Fruit fly (Drosophila melanogaster) whole organism, embryonic: Measurements from ENCODE around the gene CG10182.
A peak's percentile ranks its signal among the peaks of the same experiment; 100 is the strongest.

Experiments
- CG10979 ChIP-seq: fragments of 200-800 bp; sonication (Bioruptor generic); optimal IDR thresholded peaks from 2 replicates; lab custom pipeline; 2018; ENCODE audit warnings: missing biosample characterization, mild to moderate bottlenecking, missing genetic modification characterization, moderate library complexity
- CG12155 ChIP-seq: fragments of 200-800 bp; sonication (Bioruptor generic); optimal IDR thresholded peaks from 3 replicates; lab custom pipeline; 2016; ENCODE audit warnings: missing biosample characterization, missing genetic modification characterization
- CG12219 ChIP-seq: fragments of 200-800 bp; sonication (Bioruptor generic); optimal IDR thresholded peaks from 3 replicates; lab custom pipeline; 2018; ENCODE audit warnings: missing biosample characterization, mild to moderate bottlenecking, missing genetic modification characterization
- CG17802 ChIP-seq: fragments of 200-800 bp; sonication (Bioruptor generic); optimal IDR thresholded peaks from 2 replicates; lab custom pipeline; 2018; ENCODE audit warnings: missing biosample characterization, mild to moderate bottlenecking, missing genetic modification characterization, moderate library complexity
- CG31224 ChIP-seq: fragments of 200-800 bp; sonication (Bioruptor generic); IDR thresholded peaks from 2 replicates; pipeline ENCODE4 v1.3.6; 2022; ENCODE audit warnings: missing biosample characterization, missing genetic modification characterization
- CG3281 ChIP-seq: fragments of 200-800 bp; sonication (Bioruptor generic); optimal IDR thresholded peaks from 3 replicates; lab custom pipeline; 2017; ENCODE audit warnings: missing biosample characterization, mild to moderate bottlenecking, missing genetic modification characterization
- CG4617 ChIP-seq: fragments of 200-800 bp; sonication (Bioruptor generic); optimal IDR thresholded peaks from 3 replicates; lab custom pipeline; 2016; ENCODE audit warnings: missing biosample characterization, missing genetic modification characterization, borderline replicate concordance
- CG8281 ChIP-seq: fragments of 200-800 bp; sonication (Bioruptor generic); optimal IDR thresholded peaks from 2 replicates; lab custom pipeline; 2018; ENCODE audit warnings: missing biosample characterization, mild to moderate bottlenecking, missing genetic modification characterization, moderate library complexity
- CG9727 ChIP-seq: fragments of 200-800 bp; sonication (Bioruptor generic); optimal IDR thresholded peaks from 3 replicates; lab custom pipeline; 2017; ENCODE audit warnings: missing biosample characterization, mild to moderate bottlenecking, missing genetic modification characterization
- CTCF ChIP-seq: fragments of 200-800 bp; sonication (Bioruptor generic); optimal IDR thresholded peaks from 2 replicates; lab custom pipeline; 2017; ENCODE audit warnings: missing biosample characterization, mild to moderate bottlenecking, missing genetic modification characterization, moderate library complexity
- Dip3 ChIP-seq: fragments of 200-800 bp; sonication (Bioruptor generic); optimal IDR thresholded peaks from 3 replicates; lab custom pipeline; 2016; ENCODE audit warnings: missing biosample characterization, missing genetic modification characterization
- Drgx ChIP-seq: fragments of 200-800 bp; sonication (Bioruptor generic); IDR thresholded peaks from 2 replicates; pipeline ENCODE4 v1.3.6; 2022; ENCODE audit warnings: missing biosample characterization, missing genetic modification characterization
- Ets65A ChIP-seq: fragments of 200-800 bp; sonication (Bioruptor generic); peaks from one replicate; lab custom pipeline; 2016; ENCODE audit warnings: missing biosample characterization, missing genetic modification characterization
- HLH4C ChIP-seq: fragments of 200-800 bp; sonication (Bioruptor generic); IDR thresholded peaks from 3 replicates; pipeline ENCODE4 v1.3.6; 2022; ENCODE audit warnings: missing biosample characterization, missing genetic modification characterization; ENCODE audit not compliant: partially characterized antibody
- Hr51 ChIP-seq, 2 experiments: fragments of 200-800 bp; sonication (Bioruptor generic); optimal IDR thresholded peaks; 2 replicates in 1 of 2; 3 replicates in 1 of 2; lab custom pipeline; 2016 to 2018; ENCODE audit warnings: missing biosample characterization in 2 of 2, missing genetic modification characterization in 2 of 2, mild to moderate bottlenecking in 1 of 2, moderate library complexity in 1 of 2
- Max ChIP-seq: fragments of 200-800 bp; sonication (Bioruptor generic); optimal IDR thresholded peaks from 2 replicates; lab custom pipeline; 2016; ENCODE audit warnings: missing biosample characterization, mild to moderate bottlenecking, missing genetic modification characterization
- Med ChIP-seq: fragments of 200-800 bp; sonication (Bioruptor generic); peaks from one replicate; lab custom pipeline; 2016; ENCODE audit warnings: missing biosample characterization, missing genetic modification characterization, mild to moderate bottlenecking, inconsistent platforms, moderate library complexity
- Nf-YA ChIP-seq: fragments of 200-800 bp; sonication (Bioruptor generic); IDR thresholded peaks from 2 replicates; pipeline ENCODE4 v1.3.6; 2022; ENCODE audit warnings: missing biosample characterization, missing genetic modification characterization
- NfI ChIP-seq: fragments of 200-800 bp; sonication (Bioruptor generic); optimal IDR thresholded peaks from 3 replicates; lab custom pipeline; 2018; ENCODE audit warnings: missing biosample characterization, mild to moderate bottlenecking, missing genetic modification characterization, moderate library complexity
- Ptx1 ChIP-seq: fragments of 200-800 bp; sonication (Bioruptor generic); IDR thresholded peaks from 2 replicates; pipeline ENCODE4 v1.3.6; 2022; ENCODE audit warnings: missing biosample characterization, missing genetic modification characterization
- Sox100B ChIP-seq: fragments of 200-800 bp; sonication (Bioruptor generic); optimal IDR thresholded peaks from 3 replicates; lab custom pipeline; 2018; ENCODE audit warnings: missing biosample characterization, mild to moderate bottlenecking, missing genetic modification characterization
- Sox102F ChIP-seq: fragments of 200-800 bp; sonication (Bioruptor generic); optimal IDR thresholded peaks from 2 replicates; lab custom pipeline; 2018; ENCODE audit warnings: missing biosample characterization, mild to moderate bottlenecking, missing genetic modification characterization, moderate library complexity
- bsh ChIP-seq, 2 experiments: fragments of 200-800 bp; sonication (Bioruptor generic); optimal IDR thresholded peaks; 2 replicates each; lab custom pipeline; 2017 to 2018; ENCODE audit warnings: mild to moderate bottlenecking in 2 of 2, missing biosample characterization in 2 of 2, missing genetic modification characterization in 2 of 2, moderate library complexity in 1 of 2
- btn ChIP-seq: fragments of 200-800 bp; sonication (Bioruptor generic); optimal IDR thresholded peaks from 2 replicates; lab custom pipeline; 2016; ENCODE audit warnings: missing biosample characterization, missing genetic modification characterization
- cad ChIP-seq: fragments of >200 bp; optimal IDR thresholded peaks from 2 replicates; lab custom pipeline; 2017; ENCODE audit warnings: missing biosample characterization, missing genetic modification characterization
- cwo ChIP-seq: fragments of 200-800 bp; sonication (Bioruptor generic); optimal IDR thresholded peaks from 3 replicates; lab custom pipeline; 2017; ENCODE audit warnings: missing biosample characterization, missing genetic modification characterization, mild to moderate bottlenecking, moderate library complexity, missing genetic modification reagents
- dmrt99B ChIP-seq: fragments of 200-800 bp; sonication (Bioruptor generic); optimal IDR thresholded peaks from 2 replicates; lab custom pipeline; 2018; ENCODE audit warnings: missing biosample characterization, mild to moderate bottlenecking, missing genetic modification characterization, moderate library complexity
- dysf ChIP-seq: fragments of 200-800 bp; sonication (Bioruptor generic); IDR thresholded peaks from 3 replicates; pipeline ENCODE4 v1.3.6; 2022; ENCODE audit warnings: missing biosample characterization, missing genetic modification characterization
- ems ChIP-seq: fragments of 200-800 bp; sonication (Bioruptor generic); optimal IDR thresholded peaks from 3 replicates; lab custom pipeline; 2016; ENCODE audit warnings: missing biosample characterization, missing genetic modification characterization
- exex ChIP-seq: fragments of 200-800 bp; sonication (Bioruptor generic); optimal IDR thresholded peaks from 4 replicates; lab custom pipeline; 2018; ENCODE audit warnings: missing biosample characterization, mild to moderate bottlenecking, missing genetic modification characterization, moderate library complexity
- otp ChIP-seq: fragments of 200-800 bp; sonication (Bioruptor generic); IDR thresholded peaks from 3 replicates; pipeline ENCODE4, ENCODE4 v1.3.6; 2022; ENCODE audit warnings: missing biosample characterization, missing genetic modification characterization
- psq ChIP-seq: fragments of 200-800 bp; sonication (Bioruptor generic); optimal IDR thresholded peaks from 2 replicates; lab custom pipeline; 2017; ENCODE audit warnings: missing biosample characterization, missing genetic modification characterization
- sens ChIP-seq: fragments of 200-800 bp; sonication (Bioruptor generic); peaks from one replicate; lab custom pipeline; 2016; ENCODE audit warnings: missing biosample characterization, missing genetic modification characterization
- sens-2 ChIP-seq: fragments of 200-800 bp; sonication (Bioruptor generic); IDR thresholded peaks from 2 replicates; pipeline ENCODE4 v1.3.6; 2022; ENCODE audit warnings: missing biosample characterization, missing genetic modification characterization
- tin ChIP-seq: fragments of 200-800 bp; sonication (Bioruptor generic); optimal IDR thresholded peaks from 3 replicates; lab custom pipeline; 2016; ENCODE audit warnings: missing biosample characterization, missing genetic modification characterization
- trh ChIP-seq: fragments of 200-800 bp; sonication (Bioruptor generic); optimal IDR thresholded peaks from 2 replicates; lab custom pipeline; 2016; ENCODE audit warnings: missing biosample characterization, missing genetic modification characterization
- vvl ChIP-seq: fragments of 200-800 bp; sonication (Bioruptor generic); IDR thresholded peaks from 2 replicates; pipeline ENCODE4 v1.3.6; 2022; ENCODE audit warnings: missing biosample characterization, missing genetic modification characterization

Gene CG10182

dm6 chr3R:23589719-23590118 lies at the start of gene CG10182:
Gene CG10182, minus strand, starts transcription at chr3R:23589819.
- TF ChIP-seq CG17802 (no peak), Dip3 (GFP tag; lab: Kevin White, UChicago) (no peak), Max (no peak), CG12219 (no peak), bsh (GFP tag; optimal IDR thresholded peaks at IDR 0.05; lab: Kevin White, UChicago) (no peak), CG3281 (no peak), trh (GFP tag; lab: Kevin White, UChicago) (no peak), CG31224 (GFP tag; lab: Robert Waterston, UW) (no peak), CG4617 (GFP tag; lab: Kevin White, UChicago) (no peak), CG12155 (GFP tag; lab: Kevin White, UChicago) (no peak), Nf-YA (no peak), cwo (peak; percentile 80), exex (peak; percentile 70)
- TF ChIP-seq, all 482 proteins: peak for 2

dm6 chr3R:23638351-23638750 lies 48.7 kb upstream of the CG10182 start:
- peak; percentile 64 for TF ChIP-seq Drgx
- TF ChIP-seq ems (GFP tag; lab: Kevin White, UChicago) = no peak
- TF ChIP-seq Med (GFP tag; lab: Kevin White, UChicago) = peak; percentile 34
- no peak for TF ChIP-seq tin (GFP tag; lab: Kevin White, UChicago)
- no peak for TF ChIP-seq cad
- no peak for TF ChIP-seq sens-2
- 0 out of 2 replicates have a peak, but pooled peaks have one; percentile 13 for TF ChIP-seq Ptx1 (GFP tag; lab: Robert Waterston, UW)
- peak; percentile 17 for TF ChIP-seq dmrt99B (tag; lab: Kevin White, UChicago)
- no peak for TF ChIP-seq Sox100B (GFP tag; lab: Kevin White, UChicago)
- TF ChIP-seq Sox102F = peak; percentile 20
- TF ChIP-seq otp (GFP tag; lab: Robert Waterston, UW) = 0 out of 3 replicates have a peak, but pooled peaks have one; percentile 13
- peak in 1 of 2 experiments; percentile 42 for TF ChIP-seq Hr51 (GFP tag; optimal IDR thresholded peaks at IDR 0.05; lab: Kevin White, UChicago)
- TF ChIP-seq sens (GFP tag; lab: Kevin White, UChicago) = peak; percentile 68

- peak; percentile 20 for TF ChIP-seq Ets65A (GFP tag; lab: Kevin White, UChicago)
- TF ChIP-seq btn (GFP tag; lab: Kevin White, UChicago) = no peak
Observed at dm6 chr3R:23637277-23637676, 47.7 kb upstream of the CG10182 start.

DNA sequence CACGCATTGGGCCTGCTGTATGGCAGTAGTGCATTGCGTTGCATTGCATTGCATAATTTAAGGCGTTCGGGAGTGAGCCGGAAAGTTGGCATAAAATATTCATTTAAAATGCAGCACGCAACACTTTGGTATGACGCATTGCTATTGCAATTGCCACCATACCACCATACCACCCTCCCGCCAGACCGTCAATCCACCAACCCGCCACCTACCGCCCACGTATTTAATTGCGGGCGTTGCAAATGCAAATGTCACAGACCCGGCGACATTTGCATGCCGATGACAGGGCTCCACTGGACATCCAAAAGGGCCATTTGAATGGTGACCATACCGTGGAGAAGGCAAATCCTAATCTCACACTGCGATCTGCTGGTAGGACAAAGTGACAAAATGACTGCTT lies 45.2 kb upstream of the CG10182 start:
- peak; percentile 41 for TF ChIP-seq CG10979 (tag; lab: Kevin White, UChicago)
- TF ChIP-seq NfI (GFP tag; lab: Kevin White, UChicago) = no peak
- TF ChIP-seq CTCF = peak; percentile 72
- TF ChIP-seq HLH4C (GFP tag; lab: Robert Waterston, UW) = 0 out of 3 replicates have a peak, but pooled peaks have one; percentile 25
- TF ChIP-seq vvl = peak; percentile 20; the same call in 1 of the 2 replicates
- TF ChIP-seq CG9727 (GFP tag; lab: Kevin White, UChicago) = no peak
- TF ChIP-seq CG8281 (tag; lab: Kevin White, UChicago) = peak; percentile 45
- TF ChIP-seq dysf = 0 out of 3 replicates have a peak, but pooled peaks have one; percentile 32
- no peak for TF ChIP-seq psq (GFP tag; lab: Kevin White, UChicago)
